Worm (Caenorhabditis elegans) whole organism, mixed stage, embryonic: ENCODE data around the gene Y39A1A.10.

Source experiments
- M03D4.4 ChIP-seq: sonication (generic microtip); optimal IDR thresholded peaks from 2 replicates; lab custom pipeline; 2017; ENCODE audit warnings: mild to moderate bottlenecking, missing genetic modification characterization, missing compliant biosample characterization
- blmp-1 ChIP-seq: fragments of 150-350 bp; optimal IDR thresholded peaks from 2 replicates; lab custom pipeline; 2014; ENCODE audit warnings: missing biosample characterization, missing genetic modification characterization
- ces-1 ChIP-seq: fragments of 150-350 bp; optimal IDR thresholded peaks from 2 replicates; lab custom pipeline; 2014; ENCODE audit warnings: missing biosample characterization, missing genetic modification reagents, missing genetic modification characterization
- elt-3 ChIP-seq: fragments of 150-350 bp; optimal IDR thresholded peaks from 2 replicates; lab custom pipeline; 2014; ENCODE audit warnings: missing biosample characterization, missing genetic modification characterization
- flh-1 ChIP-seq: fragments of 200-800 bp; sonication (Bioruptor generic); optimal IDR thresholded peaks from 2 replicates; lab custom pipeline; 2018; ENCODE audit warnings: mild to moderate bottlenecking, missing genetic modification characterization, moderate library complexity, missing compliant biosample characterization
- nhr-12 ChIP-seq: fragments of 150-350 bp; optimal IDR thresholded peaks from 2 replicates; lab custom pipeline; 2014; ENCODE audit warnings: missing biosample characterization, missing genetic modification characterization
- nhr-237 ChIP-seq: fragments of 150-350 bp; optimal IDR thresholded peaks from 2 replicates; lab custom pipeline; 2014; ENCODE audit warnings: missing biosample characterization, missing genetic modification characterization
- nhr-76 ChIP-seq: sonication (generic microtip); optimal IDR thresholded peaks from 2 replicates; lab custom pipeline; 2017; ENCODE audit warnings: missing biosample characterization, missing genetic modification characterization
- snpc-4 ChIP-seq: fragments of 150-350 bp; optimal IDR thresholded peaks from 2 replicates; lab custom pipeline; 2014; ENCODE audit warnings: missing biosample characterization, missing genetic modification characterization
- sptf-1 ChIP-seq: sonication (generic microtip); optimal IDR thresholded peaks from 2 replicates; lab custom pipeline; 2017; ENCODE audit warnings: mild to moderate bottlenecking, missing genetic modification characterization, moderate library complexity, missing compliant biosample characterization
- unc-39 ChIP-seq: fragments of 150-350 bp; optimal IDR thresholded peaks from 2 replicates; lab custom pipeline; 2014; ENCODE audit warnings: missing biosample characterization, missing genetic modification characterization
- unc-62 ChIP-seq: fragments of 150-350 bp; optimal IDR thresholded peaks from 2 replicates; lab custom pipeline; 2014; ENCODE audit warnings: missing biosample characterization, missing genetic modification reagents, missing genetic modification characterization

DNA sequence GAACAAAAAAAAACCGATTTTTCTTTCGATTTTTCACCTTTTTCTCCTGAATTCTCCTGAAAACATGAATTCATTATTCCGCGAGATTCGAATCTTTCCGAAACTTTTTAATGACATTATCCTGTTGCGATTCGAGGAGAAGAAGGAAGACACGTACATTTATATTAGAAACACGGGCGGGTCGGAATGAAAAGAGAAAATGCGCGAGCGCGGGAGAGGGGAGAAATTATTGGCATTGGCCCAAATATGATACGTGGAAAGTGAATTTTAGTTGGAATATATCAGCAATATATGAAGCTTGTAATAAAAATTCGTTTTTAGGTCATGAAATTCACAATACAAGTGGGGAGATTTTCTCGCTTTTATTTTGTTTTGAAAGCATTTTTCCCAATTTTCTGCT is 21.0 kb downstream of the Y39A1A.10 start:
- no peak for TF ChIP-seq unc-62
- no peak for TF ChIP-seq sptf-1 (tag; lab: Kevin White, UChicago)
- no peak for TF ChIP-seq snpc-4 (tag; lab: Kevin White, UChicago)
- no peak for TF ChIP-seq ces-1 (GFP tag; lab: Kevin White, UChicago)
- no peak for TF ChIP-seq M03D4.4 (tag; lab: Kevin White, UChicago)
- peak; percentile 91 for TF ChIP-seq blmp-1 (tag; lab: Kevin White, UChicago)
- no peak for TF ChIP-seq nhr-12 (tag; lab: Kevin White, UChicago)
- TF ChIP-seq elt-3 (tag; lab: Kevin White, UChicago) = no peak
- TF ChIP-seq flh-1 (GFP tag; lab: Kevin White, UChicago) = no peak
- TF ChIP-seq nhr-237 (tag; lab: Kevin White, UChicago) = no peak
- TF ChIP-seq nhr-76 (tag; lab: Kevin White, UChicago) = no peak
- TF ChIP-seq unc-39 (tag; lab: Kevin White, UChicago) = no peak
